Fruit fly (Drosophila melanogaster): Measurements from ENCODE around the gene CG42750.

CG42750 gene

DNA sequence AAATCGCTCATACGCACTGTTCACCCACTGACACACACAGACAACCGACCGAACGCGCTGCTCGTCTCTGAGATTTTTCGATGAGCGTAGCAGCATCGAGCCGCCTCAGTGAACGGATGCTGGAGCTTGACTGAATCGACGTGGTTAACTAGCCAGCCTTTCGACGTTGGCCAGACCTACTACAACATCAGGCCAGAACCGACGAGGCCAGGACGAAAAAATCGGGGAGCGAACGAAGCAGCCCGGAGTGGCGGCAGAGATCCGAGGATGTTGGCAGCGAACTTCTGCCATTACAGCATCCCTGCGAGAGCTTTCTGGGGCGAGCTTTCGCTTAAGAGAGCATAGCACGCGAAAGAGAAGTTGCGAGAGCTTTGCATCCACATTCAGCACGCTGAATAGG, at the start of gene CG42750 (continued):
- TF ChIP-seq CG7987 (GFP tag; optimal IDR thresholded peaks at IDR 0.05) = no peak
- peak; percentile 49 for TF ChIP-seq CG3163 (GFP tag; optimal IDR thresholded peaks at IDR 0.05)
- TF ChIP-seq Deaf1 (tag; optimal IDR thresholded peaks at IDR 0.05) = peak; percentile 91
- TF ChIP-seq CG11398 (GFP tag; optimal IDR thresholded peaks at IDR 0.05) = no peak
- no peak for TF ChIP-seq rib (GFP tag; IDR thresholded peaks at IDR 0.05)
- TF ChIP-seq corto (GFP tag; optimal IDR thresholded peaks at IDR 0.05) = no peak
- TF ChIP-seq az2 (GFP tag; optimal IDR thresholded peaks at IDR 0.05) = no peak
- TF ChIP-seq CG5953 (GFP tag; IDR thresholded peaks at IDR 0.05) = no peak
- no peak for TF ChIP-seq Elba2 (GFP tag; optimal IDR thresholded peaks at IDR 0.05)
- TF ChIP-seq dm (GFP tag; optimal IDR thresholded peaks at IDR 0.05) = no peak
- no peak for TF ChIP-seq gsb-n (tag; optimal IDR thresholded peaks at IDR 0.05)
- no peak for TF ChIP-seq HLHmδ (GFP tag; optimal IDR thresholded peaks at IDR 0.05)
- TF ChIP-seq Awh (GFP tag; IDR thresholded peaks at IDR 0.05) = no peak
- TF ChIP-seq dysf (GFP tag; IDR thresholded peaks at IDR 0.05) = 0 out of 3 replicates have a peak, but pooled peaks have one; percentile 14
- TF ChIP-seq Taf1 (GFP tag; IDR thresholded peaks at IDR 0.05) = no peak
- peak; percentile 73 for TF ChIP-seq CG13894 (tag; optimal IDR thresholded peaks at IDR 0.05)
- no peak for TF ChIP-seq klu (GFP tag; IDR thresholded peaks at IDR 0.05)

DNA sequence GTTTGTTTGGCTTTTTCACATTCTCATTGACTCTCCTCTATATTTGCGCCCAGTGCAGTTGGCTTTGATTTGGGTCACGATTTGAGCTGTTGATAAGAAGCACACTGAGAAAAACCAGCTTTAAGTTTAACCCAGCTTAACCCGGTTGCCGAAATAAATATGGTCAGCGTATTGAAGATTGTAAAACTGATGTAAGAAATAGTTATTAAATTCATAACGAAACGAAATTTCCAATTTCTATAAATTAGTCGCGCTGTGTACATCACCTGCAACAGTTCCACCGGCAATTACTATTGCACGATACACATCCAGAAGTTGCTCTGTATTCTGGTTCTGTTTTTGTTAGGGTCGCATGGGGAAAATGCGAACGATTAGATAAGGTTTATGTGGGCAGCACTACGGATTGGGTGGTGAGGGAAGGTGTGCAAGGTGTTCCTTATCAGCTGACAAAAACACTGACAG, 49.6 kb upstream of the CG42750 start:
- TF ChIP-seq CG9609 (GFP tag; optimal IDR thresholded peaks at IDR 0.05) (peak; percentile 83), B-H1 (GFP tag; IDR thresholded peaks at IDR 0.05) (peak; percentile 79), org-1 (GFP tag; optimal IDR thresholded peaks at IDR 0.05) (peak; percentile 71), gem (tag; optimal IDR thresholded peaks at IDR 0.05) (peak; percentile 92), CG4328 (GFP tag; optimal IDR thresholded peaks at IDR 0.05) (peak; percentile 56), Fer2 (tag; optimal IDR thresholded peaks at IDR 0.05) (peak; percentile 54), CG18476 (GFP tag; optimal IDR thresholded peaks at IDR 0.05) (peak; percentile 74), ttk (GFP tag; IDR thresholded peaks at IDR 0.05) (peak; percentile 83), CG1529 (GFP tag; optimal IDR thresholded peaks at IDR 0.05) (peak; percentile 82), lilli (GFP tag; optimal IDR thresholded peaks at IDR 0.05) (peak; percentile 82), NC2α (GFP tag; optimal IDR thresholded peaks at IDR 0.05) (peak; percentile 75), Mes4 (GFP tag; optimal IDR thresholded peaks at IDR 0.05) (peak; percentile 82), Bdp1 (GFP tag; optimal IDR thresholded peaks at IDR 0.05) (peak; percentile 56), Ravus (GFP tag; IDR thresholded peaks at IDR 0.05) (peak; percentile 22), wek (GFP tag; optimal IDR thresholded peaks at IDR 0.05) (peak; percentile 74), CG13775 (GFP tag; optimal IDR thresholded peaks at IDR 0.05) (peak; percentile 73), CG15696 (tag; optimal IDR thresholded peaks at IDR 0.05) (peak; percentile 75), CG12104 (GFP tag; optimal IDR thresholded peaks at IDR 0.05) (peak; percentile 78), CG18262 (tag; optimal IDR thresholded peaks at IDR 0.05) (peak; percentile 89), CG6254 (GFP tag; optimal IDR thresholded peaks at IDR 0.05) (peak; percentile 74), pan (optimal IDR thresholded peaks at IDR 0.05) (no peak), pan (GFP tag; optimal IDR thresholded peaks at IDR 0.05 in 1 of 2, IDR thresholded peaks at IDR 0.05 in 1 of 2) (peak in 1 of 2 experiments; percentile 92), stwl (tag; optimal IDR thresholded peaks at IDR 0.05) (peak; percentile 0), corto (GFP tag; optimal IDR thresholded peaks at IDR 0.05) (no peak), CG17359 (tag; optimal IDR thresholded peaks at IDR 0.05) (peak; percentile 93), Pdp1 (GFP tag; optimal IDR thresholded peaks at IDR 0.05) (peak; percentile 80 to 88), Fer1 (GFP tag; optimal IDR thresholded peaks at IDR 0.05) (peak; percentile 75), Doc3 (GFP tag; IDR thresholded peaks at IDR 0.05; ENCODE audit: partially characterized antibody) (no peak), CG14441 (GFP tag; IDR thresholded peaks at IDR 0.05) (peak; percentile 88), Oaz (GFP tag; IDR thresholded peaks at IDR 0.05) (peak; percentile 74), gsb-n (tag; optimal IDR thresholded peaks at IDR 0.05) (peak; percentile 84), CG12236 (GFP tag; optimal IDR thresholded peaks at IDR 0.05) (peak; percentile 76), amos (GFP tag; IDR thresholded peaks at IDR 0.05; ENCODE audit: partially characterized antibody) (no peak), lmd (GFP tag; IDR thresholded peaks at IDR 0.05) (peak; percentile 88), D19A (tag; optimal IDR thresholded peaks at IDR 0.05) (peak; percentile 82), Sox100B (GFP tag; optimal IDR thresholded peaks at IDR 0.05) (peak; percentile 84)

Data from whole organism, embryonic.